Worm (Caenorhabditis elegans): Measurements from ENCODE around the gene T19D12.6.

ce11 chrII:6588605-6589292 lies 54.2 kb downstream of the T19D12.6 start, which contains the start of gene icd-1:
- TF ChIP-seq nhr-237 (tag; optimal IDR thresholded peaks at IDR 0.05), result peak; percentile 48
- peak; percentile 74 for TF ChIP-seq snpc-4 (tag; optimal IDR thresholded peaks at IDR 0.05)
- TF ChIP-seq blmp-1 (tag; optimal IDR thresholded peaks at IDR 0.05; ENCODE audit: insufficient read depth), result peak; percentile 81
- TF ChIP-seq ztf-11 (tag; optimal IDR thresholded peaks at IDR 0.05), result peak; percentile 58
- TF ChIP-seq egl-27 (tag; optimal IDR thresholded peaks at IDR 0.05), result peak; percentile 94
- peak; percentile 24 for TF ChIP-seq ama-1 (optimal IDR thresholded peaks at IDR 0.05)
- peak; percentile 88 to 96 for TF ChIP-seq lsy-2 (tag; optimal IDR thresholded peaks at IDR 0.05)
- peak; percentile 67 for TF ChIP-seq skn-1 (tag; optimal IDR thresholded peaks at IDR 0.05)
- TF ChIP-seq ztf-4 (tag; optimal IDR thresholded peaks at IDR 0.05), result peak; percentile 94
- peak; percentile 68 for TF ChIP-seq lin-39 (tag; optimal IDR thresholded peaks at IDR 0.05)
- TF ChIP-seq elt-3 (tag; optimal IDR thresholded peaks at IDR 0.05), result no peak
- peak; percentile 93 for TF ChIP-seq unc-62 (GFP tag; optimal IDR thresholded peaks at IDR 0.05)
